Worm (Caenorhabditis elegans): Measurements from ENCODE around the gene clc-29.
"Not testable (repeated sequence)": the region's sequence is repeated elsewhere in the genome, so short reads cannot be mapped to it uniquely, and the experiment has no call there.

Gene clc-29

DNA sequence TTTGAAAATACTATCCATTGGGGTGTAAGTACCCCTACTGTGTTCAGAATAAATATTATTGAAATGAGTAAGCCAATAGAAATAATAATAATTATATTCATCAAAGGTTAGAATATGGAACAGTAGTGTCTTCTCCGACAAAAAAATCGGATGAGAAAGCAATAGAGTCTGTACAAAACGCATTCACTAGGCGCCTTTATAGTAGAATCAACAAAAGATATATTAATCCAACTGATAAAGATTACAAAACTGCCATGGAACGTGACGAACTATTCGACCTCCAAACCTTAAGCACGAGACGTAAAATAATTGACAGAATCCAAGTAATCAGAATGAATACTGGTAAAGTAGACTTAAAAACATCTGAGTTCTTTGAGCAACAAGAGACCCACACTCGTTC, at the start of gene clc-29:
clc-29 (minus strand) TSS at position 101 of the 400 bp plus-strand sequence.
- TF ChIP-seq ama-1 (optimal IDR thresholded peaks at IDR 0.05); unc-3 (GFP tag; conservative IDR thresholded peaks at IDR 0.05); unc-3 (tag; optimal IDR thresholded peaks at IDR 0.05); pha-4 (tag; optimal IDR thresholded peaks at IDR 0.05): not testable (repeated sequence)

DNA sequence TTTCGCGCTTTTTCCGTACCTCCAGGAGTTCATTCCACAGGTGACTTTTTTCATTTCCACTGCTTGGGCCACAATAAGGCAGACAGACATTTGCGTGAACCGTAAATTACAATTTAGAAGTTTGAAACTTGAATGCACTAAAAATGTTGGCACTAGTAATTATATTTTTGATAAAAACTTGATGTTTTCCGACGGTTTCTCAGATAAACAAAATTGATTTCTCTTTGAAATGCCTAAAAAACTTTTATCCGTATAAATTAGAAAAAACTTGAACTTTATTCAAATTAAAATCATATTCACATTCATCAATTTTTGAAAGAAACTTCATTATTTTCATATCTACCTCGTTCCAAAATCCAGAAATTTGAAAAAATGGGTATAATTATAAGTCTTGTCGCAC, 48.0 kb upstream of the clc-29 start, which contains the start of gene ZK353.3:
ZK353.3 (plus strand) TSS at position 301 of the 400 bp plus-strand sequence.
- TF ChIP-seq ztf-16 (tag; optimal IDR thresholded peaks at IDR 0.05) (no peak), dve-1 (tag; optimal IDR thresholded peaks at IDR 0.05) (no peak), C08G9.2 (tag; optimal IDR thresholded peaks at IDR 0.05) (no peak), unc-55 (GFP tag; optimal IDR thresholded peaks at IDR 0.05) (no peak), ahr-1 (tag; optimal IDR thresholded peaks at IDR 0.05) (no peak)

DNA sequence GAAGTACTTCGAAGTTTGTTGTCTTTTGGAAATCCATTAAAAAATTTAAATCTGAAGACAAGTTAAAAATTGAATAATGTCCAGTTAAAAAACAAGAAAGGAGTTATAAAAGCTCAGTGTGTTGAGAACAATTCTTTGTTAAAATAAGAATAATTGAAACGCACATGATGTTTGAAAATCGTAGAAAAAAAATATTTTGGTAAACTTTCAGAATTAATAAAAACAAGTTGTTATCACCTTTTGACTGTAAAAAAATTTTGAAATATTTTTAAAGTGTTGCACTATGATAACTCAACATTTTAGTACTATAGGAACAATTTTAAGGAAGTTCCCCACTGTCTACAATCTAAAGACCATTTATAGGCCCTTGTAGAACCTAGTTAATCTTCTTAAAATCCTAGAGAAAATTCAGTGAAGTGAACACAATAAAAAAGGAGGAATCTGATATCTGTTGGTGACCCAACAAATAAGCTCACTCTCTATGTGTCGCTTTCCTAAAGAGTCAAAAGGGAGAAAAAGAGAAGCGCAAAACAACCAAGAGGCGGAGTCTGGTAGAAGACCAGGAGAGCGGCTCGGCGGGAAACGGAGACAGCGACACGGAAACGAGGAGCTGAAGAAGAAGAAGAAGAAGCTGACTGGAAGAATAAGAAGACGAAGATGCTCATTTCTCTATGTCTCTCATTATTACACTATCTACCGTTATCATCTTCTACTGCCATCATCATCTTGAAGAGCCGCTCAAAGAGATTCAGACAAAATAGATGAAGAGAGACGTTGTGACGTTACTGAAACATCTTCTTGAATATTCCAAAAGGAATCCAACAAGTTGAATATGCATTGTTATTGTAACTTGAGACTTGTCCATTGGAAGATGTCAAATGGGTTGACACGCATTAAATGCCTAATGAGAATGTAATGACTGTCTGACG, 46.9 kb upstream of the clc-29 start, which contains the start of gene ZK353.10:
ZK353.10 (minus strand) TSS at position 51 of the 929 bp plus-strand sequence.
- no peak for TF ChIP-seq elt-4 (tag; optimal IDR thresholded peaks at IDR 0.05)
- TF ChIP-seq fkh-6 (tag; optimal IDR thresholded peaks at IDR 0.05), result no peak
- TF ChIP-seq rnt-1 (tag; optimal IDR thresholded peaks at IDR 0.05), result no peak
- no peak for TF ChIP-seq hlh-8 (tag; optimal IDR thresholded peaks at IDR 0.05)
- TF ChIP-seq ceh-14 (tag; optimal IDR thresholded peaks at IDR 0.05), result no peak
- TF ChIP-seq lin-11 (tag; optimal IDR thresholded peaks at IDR 0.05), result no peak
- no peak for TF ChIP-seq ceh-22 (tag; optimal IDR thresholded peaks at IDR 0.05)
- no peak for TF ChIP-seq che-1 (tag; optimal IDR thresholded peaks at IDR 0.05)
- TF ChIP-seq ceh-45 (GFP tag; IDR thresholded peaks at IDR 0.05), result no peak

DNA sequence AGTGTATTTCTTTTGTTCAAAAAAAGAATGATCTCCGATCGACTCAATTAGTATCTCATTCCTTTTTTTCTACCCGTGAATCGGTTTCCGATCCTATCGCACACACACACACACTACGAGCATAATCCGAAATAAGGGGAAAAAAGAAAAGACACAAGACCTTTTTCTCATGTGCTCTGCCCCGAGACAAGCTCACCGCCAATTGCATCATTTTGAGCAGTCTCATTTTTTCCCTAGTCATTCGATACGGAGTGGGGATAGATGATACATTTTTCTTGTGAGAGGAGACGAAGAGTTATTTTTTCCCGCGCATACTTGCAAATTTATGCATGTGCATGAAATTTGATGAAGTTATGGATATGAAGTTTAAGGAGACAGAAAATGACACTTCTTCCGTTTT, 44.6 kb upstream of the clc-29 start:
- TF ChIP-seq unc-42 (tag; optimal IDR thresholded peaks at IDR 0.05) (peak; percentile 81), syd-9 (tag; optimal IDR thresholded peaks at IDR 0.05) (no peak)

DNA sequence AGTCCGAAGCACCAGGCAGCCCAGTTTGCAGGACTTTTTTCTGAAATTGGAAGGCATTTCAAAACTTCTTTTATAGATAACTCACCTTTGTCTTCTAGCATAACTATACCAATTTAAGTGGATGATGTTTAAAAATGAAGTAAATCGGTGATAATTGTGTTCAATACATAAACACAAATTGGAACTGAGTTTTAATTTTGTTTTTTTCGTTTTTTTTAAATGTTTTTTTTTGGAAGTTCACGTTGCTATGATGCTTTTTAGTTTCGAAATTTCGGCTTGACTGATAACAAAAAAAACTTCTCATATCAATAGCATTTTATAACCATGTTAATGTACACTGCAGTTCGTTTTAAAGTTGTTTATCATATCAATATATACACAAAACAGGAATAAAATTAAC, 41.8 kb upstream of the clc-29 start, which contains the start of gene ZK353.4:
ZK353.4 (minus strand) TSS at position 101 of the 400 bp plus-strand sequence.
- TF ChIP-seq unc-3 (GFP tag; conservative IDR thresholded peaks at IDR 0.05) (no peak), unc-3 (tag; optimal IDR thresholded peaks at IDR 0.05) (no peak), pag-3 (tag; optimal IDR thresholded peaks at IDR 0.05; ENCODE audit: borderline replicate concordance) (no peak)

DNA sequence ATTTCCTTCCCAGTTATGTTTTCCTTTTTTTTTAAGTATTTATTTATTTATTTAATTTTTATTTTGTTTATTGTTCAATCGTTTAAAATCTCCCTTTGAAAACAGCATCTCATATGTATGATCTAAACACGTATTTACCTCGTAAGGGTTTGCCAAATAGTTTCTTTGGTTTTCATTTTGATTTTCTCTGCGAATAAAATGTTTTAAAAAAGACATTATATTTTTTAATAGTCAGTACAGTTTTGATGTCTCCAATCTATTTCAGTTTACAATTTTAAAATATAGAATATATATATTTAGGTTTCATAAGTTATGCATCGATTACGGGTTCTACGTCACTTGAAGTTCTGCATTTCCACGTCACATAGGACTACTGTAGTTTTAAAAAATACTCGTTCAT, 32.9 kb upstream of the clc-29 start, which contains the start of gene R05D3.12:
R05D3.12 (plus strand) TSS at position 301 of the 400 bp plus-strand sequence.
- no peak for TF ChIP-seq fkh-10 (GFP tag; optimal IDR thresholded peaks at IDR 0.05)
- TF ChIP-seq sdc-2 (tag; optimal IDR thresholded peaks at IDR 0.05), result no peak
- TF ChIP-seq che-1 (tag; optimal IDR thresholded peaks at IDR 0.05), result no peak
- no peak for TF ChIP-seq fax-1 (tag; optimal IDR thresholded peaks at IDR 0.05)
- TF ChIP-seq hlh-13 (GFP tag; optimal IDR thresholded peaks at IDR 0.05), result no peak
- TF ChIP-seq elt-2 (tag; optimal IDR thresholded peaks at IDR 0.05), result no peak
- no peak for TF ChIP-seq ama-1 (optimal IDR thresholded peaks at IDR 0.05)
- no peak for TF ChIP-seq ceh-18 (tag; optimal IDR thresholded peaks at IDR 0.05)
- TF ChIP-seq unc-55 (GFP tag; optimal IDR thresholded peaks at IDR 0.05), result no peak
- no peak for TF ChIP-seq ceh-14 (tag; optimal IDR thresholded peaks at IDR 0.05)
- no peak for TF ChIP-seq ceh-30 (tag; optimal IDR thresholded peaks at IDR 0.05)
- TF ChIP-seq madf-2 (tag; optimal IDR thresholded peaks at IDR 0.05), result no peak
- TF ChIP-seq pax-1 (tag; optimal IDR thresholded peaks at IDR 0.05), result no peak
- TF ChIP-seq ceh-19 (GFP tag; optimal IDR thresholded peaks at IDR 0.05), result no peak
- no peak for TF ChIP-seq pros-1 (tag; optimal IDR thresholded peaks at IDR 0.05)
- no peak for TF ChIP-seq pat-9 (tag; optimal IDR thresholded peaks at IDR 0.05)
- no peak for TF ChIP-seq ref-2 (tag; optimal IDR thresholded peaks at IDR 0.05)
- no peak for TF ChIP-seq ceh-9 (tag; optimal IDR thresholded peaks at IDR 0.05)
- no peak for TF ChIP-seq K09A11.1 (tag; optimal IDR thresholded peaks at IDR 0.05; ENCODE audit: insufficient read depth)
- no peak for TF ChIP-seq npax-4 (tag; optimal IDR thresholded peaks at IDR 0.05)
